Worm (Caenorhabditis elegans) whole organism, late embryonic: ENCODE data around the gene T14B4.1.

Source experiments
- C08G9.2 ChIP-seq: sonication (generic microtip); optimal IDR thresholded peaks from 2 replicates; lab custom pipeline; 2016; ENCODE audit warnings: mild to moderate bottlenecking, missing genetic modification characterization, moderate library complexity, missing compliant biosample characterization
- C38D4.7 ChIP-seq: fragments of 200-800 bp; sonication (Bioruptor generic); optimal IDR thresholded peaks from 2 replicates; lab custom pipeline; 2018; ENCODE audit warnings: mild to moderate bottlenecking, missing genetic modification characterization, moderate library complexity, missing compliant biosample characterization
- K02D7.2 ChIP-seq: sonication (generic microtip); optimal IDR thresholded peaks from 2 replicates; lab custom pipeline; 2017; ENCODE audit warnings: mild to moderate bottlenecking, missing genetic modification characterization, missing compliant biosample characterization
- K09A11.1 ChIP-seq: sonication (generic microtip); optimal IDR thresholded peaks from 2 replicates; lab custom pipeline; 2017; ENCODE audit warnings: antibody characterized with exemption, mild to moderate bottlenecking, missing genetic modification characterization, missing compliant biosample characterization; ENCODE audit not compliant: insufficient read depth
- T23F11.4 ChIP-seq: fragments of 200-800 bp; sonication (Bioruptor generic); optimal IDR thresholded peaks from 2 replicates; lab custom pipeline; 2018; ENCODE audit warnings: mild to moderate bottlenecking, missing genetic modification characterization, missing compliant biosample characterization
- ceh-14 ChIP-seq: sonication (generic microtip); optimal IDR thresholded peaks from 2 replicates; lab custom pipeline; 2016; ENCODE audit warnings: missing genotype, missing genetic modification characterization, missing compliant biosample characterization
- ceh-18 ChIP-seq: sonication (generic microtip); optimal IDR thresholded peaks from 2 replicates; lab custom pipeline; 2016; ENCODE audit warnings: missing genetic modification characterization, missing compliant biosample characterization
- ceh-2 ChIP-seq: sonication (generic microtip); optimal IDR thresholded peaks from 2 replicates; lab custom pipeline; 2016; ENCODE audit warnings: missing genotype, missing genetic modification characterization, missing compliant biosample characterization
- ceh-22 ChIP-seq: sonication (generic microtip); optimal IDR thresholded peaks from 2 replicates; lab custom pipeline; 2017; ENCODE audit warnings: missing biosample characterization, missing genetic modification characterization
- ceh-24 ChIP-seq: sonication (generic microtip); optimal IDR thresholded peaks from 2 replicates; lab custom pipeline; 2016; ENCODE audit warnings: mild to moderate bottlenecking, missing genetic modification characterization, missing compliant biosample characterization
- ceh-30 ChIP-seq: fragments of 150-350 bp; optimal IDR thresholded peaks from 2 replicates; lab custom pipeline; 2014; ENCODE audit warnings: missing biosample characterization, missing genetic modification characterization
- ceh-34 ChIP-seq: sonication (generic microtip); optimal IDR thresholded peaks from 2 replicates; lab custom pipeline; 2016; ENCODE audit warnings: mild to moderate bottlenecking, missing genetic modification characterization, missing compliant biosample characterization
- ceh-9 ChIP-seq: sonication (generic microtip); optimal IDR thresholded peaks from 2 replicates; lab custom pipeline; 2016; ENCODE audit warnings: mild to moderate bottlenecking, missing genetic modification characterization, inconsistent platforms, missing compliant biosample characterization
- dmd-4 ChIP-seq: sonication (generic microtip); optimal IDR thresholded peaks from 2 replicates; lab custom pipeline; 2016; ENCODE audit warnings: borderline replicate concordance, missing genetic modification characterization, missing compliant biosample characterization
- ets-4 ChIP-seq: sonication (generic microtip); optimal IDR thresholded peaks from 2 replicates; lab custom pipeline; 2016; ENCODE audit warnings: missing genetic modification characterization, missing compliant biosample characterization
- eyg-1 ChIP-seq: sonication (generic microtip); optimal IDR thresholded peaks from 2 replicates; lab custom pipeline; 2016; ENCODE audit warnings: missing genotype, missing genetic modification characterization, missing compliant biosample characterization
- fax-1 ChIP-seq: sonication (generic microtip); optimal IDR thresholded peaks from 2 replicates; lab custom pipeline; 2016; ENCODE audit warnings: missing genotype, missing genetic modification characterization, missing compliant biosample characterization
- fkh-10 ChIP-seq: fragments of 150-350 bp; optimal IDR thresholded peaks from 2 replicates; lab custom pipeline; 2014; ENCODE audit warnings: missing biosample characterization, missing genetic modification reagents, missing genetic modification characterization
- hlh-13 ChIP-seq: fragments of 200-800 bp; sonication (Bioruptor generic); optimal IDR thresholded peaks from 2 replicates; lab custom pipeline; 2018; ENCODE audit warnings: mild to moderate bottlenecking, missing genetic modification characterization, missing compliant biosample characterization
- hlh-15 ChIP-seq: sonication (generic microtip); optimal IDR thresholded peaks from 2 replicates; lab custom pipeline; 2016; ENCODE audit warnings: missing genetic modification characterization, missing compliant biosample characterization
- lim-6 ChIP-seq: sonication (generic microtip); optimal IDR thresholded peaks from 2 replicates; lab custom pipeline; 2016; ENCODE audit warnings: missing genetic modification characterization, missing compliant biosample characterization
- madf-2 ChIP-seq: sonication (generic microtip); optimal IDR thresholded peaks from 2 replicates; lab custom pipeline; 2017; ENCODE audit warnings: missing genetic modification characterization, missing compliant biosample characterization
- mec-3 ChIP-seq: sonication (generic microtip); optimal IDR thresholded peaks from 2 replicates; lab custom pipeline; 2016; ENCODE audit warnings: borderline replicate concordance, missing genetic modification characterization, missing compliant biosample characterization
- nfya-1 ChIP-seq: sonication (generic microtip); optimal IDR thresholded peaks from 2 replicates; lab custom pipeline; 2017; ENCODE audit warnings: missing genetic modification characterization, mild to moderate bottlenecking, missing compliant biosample characterization, antibody characterized with exemption, moderate library complexity
- nhr-11 ChIP-seq: fragments of 150-350 bp; optimal IDR thresholded peaks from 2 replicates; lab custom pipeline; 2014; ENCODE audit warnings: missing biosample characterization, missing genetic modification characterization
- nhr-232 ChIP-seq: sonication (generic microtip); optimal IDR thresholded peaks from 2 replicates; lab custom pipeline; 2016; ENCODE audit warnings: missing genetic modification characterization, missing compliant biosample characterization
- pat-9 ChIP-seq: fragments of 200-800 bp; sonication (Bioruptor generic); optimal IDR thresholded peaks from 2 replicates; lab custom pipeline; 2018; ENCODE audit warnings: mild to moderate bottlenecking, missing genetic modification characterization, moderate library complexity, missing compliant biosample characterization
- pha-2 ChIP-seq: sonication (generic microtip); optimal IDR thresholded peaks from 2 replicates; lab custom pipeline; 2017; ENCODE audit warnings: mild to moderate bottlenecking, missing genetic modification characterization, missing compliant biosample characterization
- pros-1 ChIP-seq: fragments of 150-350 bp; optimal IDR thresholded peaks from 2 replicates; lab custom pipeline; 2014; ENCODE audit warnings: missing biosample characterization, missing genetic modification reagents, missing genetic modification characterization
- ref-2 ChIP-seq: sonication (generic microtip); optimal IDR thresholded peaks from 2 replicates; lab custom pipeline; 2016; ENCODE audit warnings: missing genetic modification characterization, missing compliant biosample characterization
- rnt-1 ChIP-seq: sonication (generic microtip); optimal IDR thresholded peaks from 2 replicates; lab custom pipeline; 2016; ENCODE audit warnings: missing genetic modification characterization, missing compliant biosample characterization
- sdc-2 ChIP-seq: sonication (generic microtip); optimal IDR thresholded peaks from 2 replicates; lab custom pipeline; 2016; ENCODE audit warnings: missing genotype, missing genetic modification characterization, missing compliant biosample characterization
- sox-2 ChIP-seq: fragments of 200-800 bp; sonication (Bioruptor generic); IDR thresholded peaks from 2 replicates; pipeline ENCODE4 v1.3.6; 2022; ENCODE audit warnings: missing genetic modification reagents, missing genetic modification characterization, missing compliant biosample characterization
- sox-4 ChIP-seq: sonication (generic microtip); optimal IDR thresholded peaks from 2 replicates; lab custom pipeline; 2017; ENCODE audit warnings: mild to moderate bottlenecking, missing genetic modification characterization, inconsistent platforms, missing compliant biosample characterization
- syd-9 ChIP-seq: sonication (generic microtip); optimal IDR thresholded peaks from 2 replicates; lab custom pipeline; 2016; ENCODE audit warnings: mild to moderate bottlenecking, missing genetic modification characterization, moderate library complexity, missing compliant biosample characterization
- tbx-7 ChIP-seq: sonication (generic microtip); optimal IDR thresholded peaks from 2 replicates; lab custom pipeline; 2016; ENCODE audit warnings: missing genotype, missing genetic modification characterization, missing compliant biosample characterization
- unc-3 ChIP-seq, 2 experiments: fragments of 200-800 bp in 1 of 2; sonication (Bioruptor generic) in 1 of 2; sonication (generic microtip) in 1 of 2; conservative IDR thresholded peaks in 1 of 2; optimal IDR thresholded peaks in 1 of 2; 2 replicates each; pipeline versions ENCODE4 v1.3.6 to Lab custom; 2016 to 2022; ENCODE audit warnings: missing compliant biosample characterization in 2 of 2, missing genetic modification characterization in 2 of 2, missing genetic modification reagents in 1 of 2
- unc-42 ChIP-seq: sonication (generic microtip); optimal IDR thresholded peaks from 2 replicates; lab custom pipeline; 2016; ENCODE audit warnings: missing genotype, missing genetic modification characterization, missing compliant biosample characterization
- unc-55 ChIP-seq: sonication (generic microtip); optimal IDR thresholded peaks from 2 replicates; lab custom pipeline; 2017; ENCODE audit warnings: missing biosample characterization, missing genetic modification reagents, missing genetic modification characterization

The T14B4.1 gene

DNA sequence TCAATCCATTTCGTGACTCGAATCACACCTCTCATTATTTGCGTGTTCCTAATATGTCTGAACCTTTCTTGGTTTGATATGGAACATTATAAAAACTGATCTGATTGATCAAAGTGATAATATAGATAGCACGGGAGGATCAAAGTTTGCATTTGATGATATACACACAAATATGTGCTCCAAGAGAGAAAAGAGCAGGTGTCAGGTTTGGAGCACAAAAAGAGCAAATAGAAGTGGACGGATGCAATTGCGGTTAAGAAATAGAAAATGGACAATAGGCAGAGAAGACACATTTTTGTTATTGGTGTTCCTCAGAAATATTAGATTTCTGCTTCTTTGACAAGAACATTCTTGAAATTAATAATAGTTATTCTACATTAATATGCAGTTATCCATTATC is 37.9 kb upstream of the T14B4.1 start, which contains the start of gene C18H9.1:
Gene C18H9.1, plus strand, starts transcription at position 301 of the 400 bp plus-strand sequence.
- TF ChIP-seq ceh-9 (tag; lab: Kevin White, UChicago) = no peak
- TF ChIP-seq syd-9 = no peak
- TF ChIP-seq sox-2 = no peak
- TF ChIP-seq eyg-1 (tag; lab: Kevin White, UChicago) = no peak
- TF ChIP-seq ceh-34 = no peak
- no peak for TF ChIP-seq lim-6 (tag; lab: Kevin White, UChicago)
- TF ChIP-seq pat-9 = no peak
- no peak for TF ChIP-seq ref-2 (tag; lab: Kevin White, UChicago)
- no peak for TF ChIP-seq hlh-15 (tag; lab: Kevin White, UChicago)
- no peak for TF ChIP-seq sdc-2 (tag; lab: Kevin White, UChicago)
- no peak for TF ChIP-seq mec-3
- TF ChIP-seq madf-2 (tag; lab: Kevin White, UChicago) = no peak
- no peak for TF ChIP-seq ets-4 (tag; lab: Kevin White, UChicago)
- TF ChIP-seq nhr-11 = no peak
- TF ChIP-seq fkh-10 (GFP tag; lab: Kevin White, UChicago) = no peak
- no peak for TF ChIP-seq ceh-22 (tag; lab: Kevin White, UChicago)
- no peak for TF ChIP-seq ceh-2

DNA sequence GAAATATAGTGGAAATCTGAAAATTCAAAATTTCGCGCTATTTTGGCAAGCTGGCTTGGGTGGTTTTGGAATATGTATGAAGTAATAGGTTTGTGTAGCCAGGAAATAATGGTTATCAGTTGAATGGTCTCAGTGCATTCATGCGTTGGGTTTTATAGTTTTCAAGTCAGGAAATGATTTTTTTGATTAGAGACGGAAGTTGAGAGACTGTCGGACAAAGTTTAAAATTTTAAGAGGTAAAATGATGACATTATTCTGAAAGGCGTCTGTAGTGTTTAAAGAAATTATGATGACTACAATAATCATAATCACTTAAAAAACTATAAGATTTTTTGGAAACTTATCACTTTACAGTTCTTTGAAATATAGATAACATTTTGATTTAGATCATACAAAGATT is 35.2 kb upstream of the T14B4.1 start, which contains the start of gene C18H9.6:
Gene C18H9.6, minus strand, starts transcription at position 129 of the 400 bp plus-strand sequence.
- TF ChIP-seq fax-1 (tag; lab: Kevin White, UChicago) (no peak), ceh-14 (no peak), rnt-1 (tag; lab: Kevin White, UChicago) (no peak), unc-55 (GFP tag; lab: Kevin White, UChicago) (no peak), ceh-24 (tag; lab: Kevin White, UChicago) (no peak), dmd-4 (tag; lab: Kevin White, UChicago) (no peak), ceh-22 (tag; lab: Kevin White, UChicago) (no peak), K02D7.2 (no peak), pha-2 (tag; lab: Kevin White, UChicago) (no peak), pros-1 (tag; lab: Kevin White, UChicago) (no peak), nhr-232 (tag; lab: Kevin White, UChicago) (no peak), nfya-1 (tag; lab: Kevin White, UChicago) (no peak), sox-4 (no peak), ceh-30 (tag; lab: Kevin White, UChicago) (no peak), eyg-1 (tag; lab: Kevin White, UChicago) (no peak), sox-2 (no peak), ceh-9 (tag; lab: Kevin White, UChicago) (no peak)

- TF ChIP-seq C38D4.7 (GFP tag; lab: Kevin White, UChicago) (no peak), K02D7.2 (no peak), pat-9 (no peak), unc-55 (GFP tag; lab: Kevin White, UChicago) (peak; percentile 66), ceh-18 (peak; percentile 19)
These were observed 31.0 kb upstream of the T14B4.1 start, which contains the start of gene rpy-1 for ce11 chrII:6705593-6706228. Gene rpy-1, minus strand, starts transcription at chrII:6705643.

DNA sequence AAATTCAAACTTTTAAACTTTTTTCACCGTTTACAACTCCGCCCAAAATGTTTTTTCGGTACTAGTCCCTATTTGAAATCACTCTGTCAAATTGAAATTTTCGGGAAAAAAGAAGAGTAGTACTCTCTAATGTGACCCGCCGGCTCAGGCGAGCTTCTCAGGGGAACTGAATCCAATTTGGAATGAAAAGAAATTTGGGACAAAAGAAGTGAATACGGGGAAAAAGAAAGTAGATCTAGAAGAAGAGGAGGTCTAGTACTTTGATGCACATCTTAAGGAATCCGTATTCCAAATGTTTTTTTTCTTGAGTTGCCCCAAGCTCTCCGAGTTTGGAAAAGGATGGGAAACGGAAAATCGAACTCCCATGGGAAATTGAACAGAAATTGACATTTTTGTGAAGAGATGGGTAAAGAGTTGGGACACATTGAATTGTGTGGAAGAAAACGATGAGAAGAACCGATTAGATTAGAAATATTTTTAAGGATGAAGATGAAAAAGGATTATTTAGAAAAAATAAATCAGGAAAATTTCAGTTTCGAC is 30.1 kb upstream of the T14B4.1 start:
- TF ChIP-seq T23F11.4 (GFP tag; lab: Kevin White, UChicago) (no peak), unc-3 (GFP tag; conservative IDR thresholded peaks at IDR 0.05; lab: Robert Waterston, UW) (no peak), unc-3 (tag; optimal IDR thresholded peaks at IDR 0.05; lab: Kevin White, UChicago) (peak; percentile 65), hlh-13 (no peak), pha-2 (tag; lab: Kevin White, UChicago) (no peak), sox-4 (no peak), ceh-2 (no peak), ceh-30 (tag; lab: Kevin White, UChicago) (no peak), K09A11.1 (tag; lab: Kevin White, UChicago) (no peak), unc-42 (peak; percentile 72), C08G9.2 (tag; lab: Kevin White, UChicago) (no peak), tbx-7 (tag; lab: Kevin White, UChicago) (no peak), ceh-24 (tag; lab: Kevin White, UChicago) (no peak), ceh-18 (no peak), nfya-1 (tag; lab: Kevin White, UChicago) (no peak)
